Worm (Caenorhabditis elegans): ENCODE data around the gene F49A5.10.

DNA sequence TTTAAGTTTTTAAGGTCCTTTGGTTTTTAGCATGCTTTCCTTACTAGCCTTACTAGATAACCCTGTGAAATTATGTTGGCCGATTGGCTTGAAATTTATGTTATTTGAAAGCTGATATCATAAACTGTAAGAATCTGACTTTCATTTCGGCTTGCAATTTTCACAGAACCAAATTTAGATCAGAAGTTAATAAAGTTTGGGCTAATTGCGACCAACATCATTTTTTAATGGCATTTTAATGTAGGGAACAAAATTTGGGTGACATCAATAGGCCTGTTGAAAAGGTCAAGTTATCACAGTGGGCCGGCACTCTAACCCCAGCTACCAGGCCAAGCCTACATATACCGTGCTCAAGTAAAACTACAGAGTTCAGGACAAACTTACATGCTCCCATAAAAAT lies 43.8 kb upstream of the F49A5.10 start:
- TF ChIP-seq nhr-28 (tag; optimal IDR thresholded peaks at IDR 0.05) (no peak), mab-5 (tag; optimal IDR thresholded peaks at IDR 0.05) (no peak), ztf-11 (tag; optimal IDR thresholded peaks at IDR 0.05) (no peak), lin-32 (GFP tag; optimal IDR thresholded peaks at IDR 0.05) (no peak), ceh-39 (tag; optimal IDR thresholded peaks at IDR 0.05) (no peak), unc-62 (GFP tag; optimal IDR thresholded peaks at IDR 0.05) (no peak), nhr-2 (tag; optimal IDR thresholded peaks at IDR 0.05) (no peak), nhr-12 (tag; optimal IDR thresholded peaks at IDR 0.05) (no peak), tbx-8 (GFP tag; optimal IDR thresholded peaks at IDR 0.05) (no peak), snpc-4 (tag; optimal IDR thresholded peaks at IDR 0.05) (no peak), sem-2 (GFP tag; optimal IDR thresholded peaks at IDR 0.05) (no peak), pha-4 (tag; optimal IDR thresholded peaks at IDR 0.05) (no peak), lin-13 (tag; optimal IDR thresholded peaks at IDR 0.05) (no peak), ceh-83 (GFP tag; optimal IDR thresholded peaks at IDR 0.05) (no peak)
